Fruit fly (Drosophila melanogaster) whole organism, embryonic: Measurements from ENCODE around the gene E23.

Experiments used
- Adf1 ChIP-seq: fragments of 200-800 bp; sonication (Bioruptor generic); IDR thresholded peaks from 2 replicates; pipeline ENCODE4 v1.3.6; 2022; ENCODE audit warnings: missing biosample characterization, missing genetic modification characterization
- B-H1 ChIP-seq: fragments of 200-800 bp; sonication (Bioruptor generic); IDR thresholded peaks from 3 replicates; pipeline ENCODE4 v1.3.6; 2022; ENCODE audit warnings: missing biosample characterization, missing genetic modification characterization
- BtbVII ChIP-seq: fragments of 200-800 bp; sonication (Bioruptor generic); optimal IDR thresholded peaks from 3 replicates; lab custom pipeline; 2017; ENCODE audit warnings: missing biosample characterization, mild to moderate bottlenecking, missing genetic modification characterization
- CG10321 ChIP-seq: fragments of 200-800 bp; sonication (Bioruptor generic); IDR thresholded peaks from 2 replicates; pipeline ENCODE4 v1.3.6; 2022; ENCODE audit warnings: missing biosample characterization, missing genetic modification characterization
- CG11696 ChIP-seq: fragments of 200-800 bp; sonication (Bioruptor generic); IDR thresholded peaks from 2 replicates; pipeline ENCODE4 v1.3.6; 2022; ENCODE audit warnings: missing biosample characterization, missing genetic modification characterization
- CG12769 ChIP-seq: fragments of 200-800 bp; sonication (Bioruptor generic); optimal IDR thresholded peaks from 2 replicates; lab custom pipeline; 2019; ENCODE audit warnings: missing biosample characterization, mild to moderate bottlenecking, missing genetic modification characterization, moderate library complexity
- CG16815 ChIP-seq: fragments of 200-800 bp; sonication (Bioruptor generic); optimal IDR thresholded peaks from 3 replicates; lab custom pipeline; 2017; ENCODE audit warnings: missing biosample characterization, mild to moderate bottlenecking, missing genetic modification characterization
- CG17361 ChIP-seq: fragments of 200-800 bp; sonication (Bioruptor generic); IDR thresholded peaks from 3 replicates; pipeline ENCODE4 v1.3.6; 2022; ENCODE audit warnings: missing biosample characterization, missing genetic modification characterization
- CG17385 ChIP-seq: fragments of 200-800 bp; sonication (Bioruptor generic); optimal IDR thresholded peaks from 3 replicates; lab custom pipeline; 2018; ENCODE audit warnings: missing biosample characterization, mild to moderate bottlenecking, missing genetic modification characterization
- CG18262 ChIP-seq: fragments of 200-800 bp; optimal IDR thresholded peaks from 3 replicates; lab custom pipeline; 2019; ENCODE audit warnings: missing biosample characterization, mild to moderate bottlenecking, missing genetic modification characterization, moderate library complexity
- CG2120 ChIP-seq: fragments of 200-800 bp; sonication (Bioruptor generic); optimal IDR thresholded peaks from 3 replicates; lab custom pipeline; 2016; ENCODE audit warnings: missing biosample characterization, missing genetic modification characterization
- CG2678 ChIP-seq: fragments of 200-800 bp; sonication (Bioruptor generic); optimal IDR thresholded peaks from 3 replicates; lab custom pipeline; 2019; ENCODE audit warnings: missing biosample characterization, mild to moderate bottlenecking, missing genetic modification characterization, moderate library complexity
- CG34224 ChIP-seq: fragments of 200-800 bp; sonication (Bioruptor generic); IDR thresholded peaks from 3 replicates; pipeline ENCODE4 v1.3.6; 2022; ENCODE audit warnings: missing biosample characterization, missing genetic modification characterization; ENCODE audit not compliant: partially characterized antibody
- CG6689 ChIP-seq: fragments of 200-800 bp; sonication (Bioruptor generic); IDR thresholded peaks from 2 replicates; pipeline ENCODE4 v1.3.6; 2022; ENCODE audit warnings: missing biosample characterization, missing genetic modification characterization
- CG7372 ChIP-seq: fragments of 200-800 bp; sonication (Bioruptor generic); IDR thresholded peaks from 2 replicates; pipeline ENCODE4 v1.3.6; 2022; ENCODE audit warnings: missing biosample characterization, missing genetic modification characterization
- CG7745 ChIP-seq: fragments of 200-800 bp; sonication (Bioruptor generic); optimal IDR thresholded peaks from 2 replicates; lab custom pipeline; 2018; ENCODE audit warnings: missing biosample characterization, mild to moderate bottlenecking, missing genetic modification characterization, moderate library complexity
- CG7839 ChIP-seq: fragments of 200-800 bp; sonication (Bioruptor generic); optimal IDR thresholded peaks from 3 replicates; lab custom pipeline; 2018; ENCODE audit warnings: missing biosample characterization, mild to moderate bottlenecking, missing genetic modification characterization, moderate library complexity
- CG7928 ChIP-seq: fragments of 200-800 bp; sonication (Bioruptor generic); optimal IDR thresholded peaks from 2 replicates; lab custom pipeline; 2017; ENCODE audit warnings: missing biosample characterization, mild to moderate bottlenecking, missing genetic modification characterization
- CTCF ChIP-seq: fragments of 200-800 bp; sonication (Bioruptor generic); optimal IDR thresholded peaks from 2 replicates; lab custom pipeline; 2017; ENCODE audit warnings: missing biosample characterization, mild to moderate bottlenecking, missing genetic modification characterization, moderate library complexity
- Chrac-16 ChIP-seq: fragments of 200-800 bp; sonication (Bioruptor generic); optimal IDR thresholded peaks from 3 replicates; lab custom pipeline; 2016; ENCODE audit warnings: missing biosample characterization, missing genetic modification characterization
- H15 ChIP-seq: fragments of 200-800 bp; sonication (Bioruptor generic); IDR thresholded peaks from 3 replicates; pipeline ENCODE4 v1.3.6; 2022; ENCODE audit warnings: missing biosample characterization, missing genetic modification characterization
- HHEX ChIP-seq: fragments of 200-800 bp; sonication (Bioruptor generic); optimal IDR thresholded peaks from 3 replicates; lab custom pipeline; 2017; ENCODE audit warnings: missing biosample characterization, mild to moderate bottlenecking, missing genetic modification characterization, missing genetic modification reagents
- Hey ChIP-seq: fragments of 200-800 bp; sonication (Bioruptor generic); optimal IDR thresholded peaks from 3 replicates; lab custom pipeline; 2018; ENCODE audit warnings: missing biosample characterization, mild to moderate bottlenecking, missing genetic modification characterization
- PHDP ChIP-seq: fragments of 200-800 bp; sonication (Bioruptor generic); optimal IDR thresholded peaks from 3 replicates; lab custom pipeline; 2018; ENCODE audit warnings: missing biosample characterization, mild to moderate bottlenecking, missing genetic modification characterization, moderate library complexity
- Pdp1 ChIP-seq, 2 experiments: fragments of 200-800 bp; sonication (Bioruptor generic); optimal IDR thresholded peaks; 3 replicates each; lab custom pipeline; 2016; ENCODE audit warnings: missing biosample characterization in 2 of 2, missing genetic modification characterization in 2 of 2, mild to moderate bottlenecking in 1 of 2, moderate library complexity in 1 of 2
- TFAM ChIP-seq: fragments of 200-800 bp; sonication (Bioruptor generic); optimal IDR thresholded peaks from 2 replicates; lab custom pipeline; 2017; ENCODE audit warnings: missing biosample characterization, missing genetic modification characterization, inconsistent platforms
- Xbp1 ChIP-seq: fragments of 200-800 bp; sonication (Bioruptor generic); optimal IDR thresholded peaks from 3 replicates; lab custom pipeline; 2016; ENCODE audit warnings: missing biosample characterization, mild to moderate bottlenecking, missing genetic modification characterization
- danr ChIP-seq: fragments of 200-800 bp; sonication (Bioruptor generic); IDR thresholded peaks from 2 replicates; pipeline ENCODE4 v1.3.6; 2022; ENCODE audit warnings: missing biosample characterization, missing genetic modification characterization
- dati ChIP-seq: fragments of 200-800 bp; sonication (Bioruptor generic); IDR thresholded peaks from 2 replicates; pipeline ENCODE4 v1.3.6; 2022; ENCODE audit warnings: missing biosample characterization, missing genetic modification characterization
- fru ChIP-seq: fragments of >200 bp; optimal IDR thresholded peaks from 2 replicates; lab custom pipeline; 2017
- gt ChIP-seq: fragments of 200-800 bp; sonication (Bioruptor generic); IDR thresholded peaks from 2 replicates; pipeline ENCODE4 v1.3.6; 2022; ENCODE audit warnings: missing biosample characterization, missing genetic modification characterization
- lbe ChIP-seq: fragments of 200-800 bp; sonication (Bioruptor generic); optimal IDR thresholded peaks from 2 replicates; lab custom pipeline; 2016; ENCODE audit warnings: missing biosample characterization, mild to moderate bottlenecking, missing genetic modification characterization
- otp ChIP-seq: fragments of 200-800 bp; sonication (Bioruptor generic); IDR thresholded peaks from 3 replicates; pipeline ENCODE4, ENCODE4 v1.3.6; 2022; ENCODE audit warnings: missing biosample characterization, missing genetic modification characterization
- pan ChIP-seq, 4 experiments: fragments of >200 bp in 3 of 4; fragments of 200-800 bp in 1 of 4; sonication (Bioruptor generic) in 1 of 4; optimal IDR thresholded peaks in 3 of 4; IDR thresholded peaks in 1 of 4; 2 replicates each; pipeline versions ENCODE4 v1.3.6 to Lab custom; 2017 to 2022; ENCODE audit warnings: missing biosample characterization in 2 of 4, missing genetic modification characterization in 2 of 4, mixed read lengths in 1 of 4
- phol ChIP-seq: fragments of 200-800 bp; sonication (Bioruptor generic); optimal IDR thresholded peaks from 3 replicates; lab custom pipeline; 2018; ENCODE audit warnings: missing biosample characterization, mild to moderate bottlenecking, missing genetic modification characterization, moderate library complexity
- pnt ChIP-seq: fragments of 200-800 bp; sonication (Bioruptor generic); optimal IDR thresholded peaks from 3 replicates; lab custom pipeline; 2016; ENCODE audit warnings: missing biosample characterization, missing genetic modification characterization
- row ChIP-seq: fragments of 200-800 bp; sonication (Bioruptor generic); IDR thresholded peaks from 3 replicates; pipeline ENCODE4 v1.3.6; 2022; ENCODE audit warnings: missing biosample characterization, missing genetic modification characterization
- sc ChIP-seq, 3 experiments: fragments of >200 bp in 2 of 3; fragments of 200-800 bp in 1 of 3; sonication (Bioruptor generic) in 1 of 3; optimal IDR thresholded peaks; 2 replicates in 2 of 3; 3 replicates in 1 of 3; lab custom pipeline; 2017; ENCODE audit warnings: mild to moderate bottlenecking in 1 of 3, missing biosample characterization in 1 of 3, missing genetic modification characterization in 1 of 3, missing genetic modification reagents in 1 of 3
- seq ChIP-seq: fragments of 200-800 bp; sonication (Bioruptor generic); IDR thresholded peaks from 2 replicates; pipeline ENCODE4 v1.3.6; 2022; ENCODE audit warnings: missing biosample characterization, missing genetic modification characterization
- so ChIP-seq: fragments of 200-800 bp; sonication (Bioruptor generic); IDR thresholded peaks from 3 replicates; pipeline ENCODE4 v1.3.6; 2022; ENCODE audit warnings: missing biosample characterization, missing genetic modification characterization
- tio ChIP-seq: fragments of 200-800 bp; sonication (Bioruptor generic); optimal IDR thresholded peaks from 2 replicates; lab custom pipeline; 2017; ENCODE audit warnings: missing biosample characterization, missing genetic modification characterization, inconsistent platforms
- tna ChIP-seq: fragments of 200-800 bp; sonication (Bioruptor generic); IDR thresholded peaks from 2 replicates; pipeline ENCODE4 v1.3.6; 2022; ENCODE audit warnings: missing biosample characterization, missing genetic modification characterization; ENCODE audit not compliant: partially characterized antibody
- toy ChIP-seq: fragments of 200-800 bp; sonication (Bioruptor generic); IDR thresholded peaks from 2 replicates; pipeline ENCODE4 v1.3.6; 2022; ENCODE audit warnings: missing biosample characterization, missing genetic modification characterization
- tup ChIP-seq: fragments of 200-800 bp; sonication (Bioruptor generic); optimal IDR thresholded peaks from 2 replicates; lab custom pipeline; 2016; ENCODE audit warnings: missing biosample characterization, mild to moderate bottlenecking, missing genetic modification characterization, moderate library complexity
- vvl ChIP-seq: fragments of 200-800 bp; sonication (Bioruptor generic); IDR thresholded peaks from 2 replicates; pipeline ENCODE4 v1.3.6; 2022; ENCODE audit warnings: missing biosample characterization, missing genetic modification characterization
- zfh1 ChIP-seq: fragments of 200-800 bp; sonication (Bioruptor generic); IDR thresholded peaks from 3 replicates; pipeline ENCODE4 v1.3.6; 2022; ENCODE audit warnings: missing biosample characterization, missing genetic modification characterization

E23 gene

DNA sequence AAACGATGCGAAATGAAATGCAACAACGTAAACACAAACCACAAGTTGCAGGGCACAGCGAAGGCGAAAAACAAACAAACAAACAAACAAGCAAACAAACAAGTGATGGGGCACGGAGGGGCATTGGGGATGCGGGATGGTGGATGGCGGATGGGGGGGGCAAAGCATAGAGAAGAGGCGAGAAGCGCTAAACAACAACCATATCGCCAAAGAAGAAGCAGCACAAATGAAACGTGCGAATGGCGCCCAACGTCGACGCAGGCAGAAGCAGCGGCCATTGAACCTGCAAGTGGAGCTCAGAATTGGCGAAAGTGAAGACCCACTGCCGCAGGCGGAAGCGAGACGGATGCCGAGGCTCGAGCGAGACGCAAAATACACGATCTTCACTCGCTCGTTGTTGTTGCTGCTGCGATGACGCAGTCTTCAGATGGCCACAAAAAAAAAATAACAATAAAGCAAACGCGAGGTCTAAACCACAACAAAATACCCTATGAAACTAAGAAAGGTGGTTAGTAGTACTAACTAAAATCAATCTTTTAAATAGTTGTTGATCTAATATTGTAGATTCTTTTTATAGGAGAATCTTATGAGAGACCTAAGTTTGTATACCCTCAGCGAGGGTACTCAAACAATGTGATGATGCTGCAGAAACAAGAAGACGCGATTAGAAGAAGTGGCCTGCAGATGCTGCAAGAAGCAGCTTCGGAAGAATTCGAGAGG is 8.7 kb downstream of the E23 start (continued):
- no peak for TF ChIP-seq B-H1 (GFP tag; lab: Robert Waterston, UW)
- TF ChIP-seq tup (GFP tag; lab: Kevin White, UChicago): no peak
- peak; percentile 90 for TF ChIP-seq lbe
- TF ChIP-seq pnt: no peak
- no peak for TF ChIP-seq CG7928 (GFP tag; lab: Kevin White, UChicago)
- no peak for TF ChIP-seq TFAM
- TF ChIP-seq toy: no peak
- peak; percentile 55 for TF ChIP-seq vvl (GFP tag; lab: Robert Waterston, UW)
- TF ChIP-seq HHEX (GFP tag; lab: Kevin White, UChicago): no peak
- 0 out of 3 replicates have a peak, but pooled peaks have one; percentile 41 for TF ChIP-seq so (GFP tag; lab: Robert Waterston, UW)
- no peak for TF ChIP-seq Chrac-16 (GFP tag; lab: Kevin White, UChicago)
- no peak for TF ChIP-seq Hey (tag; lab: Kevin White, UChicago)
- no peak for TF ChIP-seq danr (GFP tag; lab: Robert Waterston, UW)
- no peak for TF ChIP-seq CG10321 (GFP tag; lab: Robert Waterston, UW)

DNA sequence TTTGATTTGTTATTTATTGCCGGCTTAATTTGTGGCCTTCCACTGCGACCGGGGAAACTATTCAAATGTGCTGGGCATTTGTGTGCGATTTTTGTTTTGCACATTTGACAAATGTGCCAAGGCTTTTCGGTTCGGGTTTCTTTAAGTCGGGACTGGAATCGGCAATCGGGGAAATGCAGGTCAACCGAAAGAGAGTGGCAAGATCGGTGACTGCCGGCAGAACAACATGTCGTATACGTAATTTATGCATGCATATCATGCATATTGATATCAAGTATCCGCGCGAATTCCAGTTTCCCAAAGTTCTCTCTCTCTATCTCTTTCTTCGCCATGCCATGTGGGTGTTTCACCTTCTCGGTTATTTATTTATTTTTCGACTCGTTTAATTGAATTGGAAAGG is 12.3 kb downstream of the E23 start:
- TF ChIP-seq CG7372 (GFP tag; lab: Robert Waterston, UW): peak; percentile 55
- TF ChIP-seq Adf1 (GFP tag; lab: Robert Waterston, UW): no peak
- TF ChIP-seq H15 (GFP tag; lab: Robert Waterston, UW): no peak

DNA sequence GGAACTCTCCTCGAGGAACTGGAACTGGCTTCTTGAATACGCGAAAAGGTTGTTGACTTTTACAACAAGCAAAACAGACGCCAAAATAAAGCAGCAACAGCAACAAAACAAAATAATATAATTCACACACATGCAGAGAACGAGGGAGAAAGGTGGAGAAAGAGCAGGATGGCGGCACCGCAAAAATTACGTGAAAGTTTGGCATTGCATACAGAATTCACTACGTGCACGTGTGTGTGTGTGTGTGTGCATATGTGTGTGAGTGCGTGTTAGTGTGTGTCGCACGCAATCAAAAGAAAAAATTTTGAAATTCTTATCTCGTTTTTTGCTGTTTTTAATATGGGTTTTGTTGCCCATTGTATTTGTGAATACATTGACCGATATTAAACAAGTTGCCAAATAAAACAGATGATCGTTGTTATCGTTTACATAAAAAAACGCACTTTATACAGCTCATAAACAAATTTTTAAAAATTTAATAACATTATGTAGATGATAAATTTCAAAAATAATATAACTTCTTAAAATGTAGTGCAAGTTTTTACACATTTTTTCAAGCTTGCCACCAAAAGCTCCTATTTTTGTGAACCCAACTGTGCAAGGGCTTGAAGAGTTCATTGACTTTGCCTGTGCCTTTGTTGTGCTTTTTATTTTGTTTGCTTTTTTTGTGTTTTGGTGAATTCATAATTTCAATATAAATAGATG is 13.2 kb downstream of the E23 start:
- TF ChIP-seq pan (optimal IDR thresholded peaks at IDR 0.05; lab: Kevin White, UChicago) (no peak), pan (GFP tag; optimal IDR thresholded peaks at IDR 0.05 in 1 of 2, IDR thresholded peaks at IDR 0.05 in 1 of 2) (no peak), sc (optimal IDR thresholded peaks at IDR 0.05; lab: Kevin White, UChicago) (no peak), sc (GFP tag; optimal IDR thresholded peaks at IDR 0.05; lab: Kevin White, UChicago) (no peak), dati (GFP tag; lab: Robert Waterston, UW) (no peak), otp (no peak), tna (GFP tag; lab: Robert Waterston, UW) (no peak), CG17385 (GFP tag; lab: Kevin White, UChicago) (peak; percentile 1), CG2678 (tag; lab: Kevin White, UChicago) (peak; percentile 41), phol (tag; lab: Kevin White, UChicago) (peak; percentile 20), Pdp1 (GFP tag; optimal IDR thresholded peaks at IDR 0.05; lab: Kevin White, UChicago) (no peak), Xbp1 (GFP tag; lab: Kevin White, UChicago) (peak; percentile 2), CG12769 (no peak), CG11696 (GFP tag; lab: Robert Waterston, UW) (peak; percentile 59), CTCF (GFP tag; lab: Kevin White, UChicago) (no peak), CG16815 (GFP tag; lab: Kevin White, UChicago) (no peak), CG2120 (GFP tag; lab: Kevin White, UChicago) (peak; percentile 11), zfh1 (GFP tag; lab: Robert Waterston, UW) (0 out of 3 replicates have a peak, but pooled peaks have one; percentile 9), gt (GFP tag; lab: Robert Waterston, UW) (no peak), row (GFP tag; lab: Robert Waterston, UW) (no peak), BtbVII (GFP tag; lab: Kevin White, UChicago) (no peak), CG6689 (GFP tag; lab: Robert Waterston, UW) (0 out of 2 replicates have a peak, but pooled peaks have one; percentile 14), PHDP (tag; lab: Kevin White, UChicago) (peak; percentile 48), CG18262 (tag; lab: Kevin White, UChicago) (peak; percentile 36), seq (GFP tag; lab: Robert Waterston, UW) (0 out of 2 replicates have a peak, but pooled peaks have one; percentile 20), CG7839 (tag; lab: Kevin White, UChicago) (peak; percentile 44), fru (no peak), CG34224 (GFP tag; lab: Robert Waterston, UW) (no peak), CG7745 (no peak), CG17361 (GFP tag; lab: Robert Waterston, UW) (peak; percentile 33; the same call in 1 of the 3 replicates), tio (peak; percentile 23)
